Worm (Caenorhabditis elegans): ENCODE measurements around the gene F40F11.3.

DNA sequence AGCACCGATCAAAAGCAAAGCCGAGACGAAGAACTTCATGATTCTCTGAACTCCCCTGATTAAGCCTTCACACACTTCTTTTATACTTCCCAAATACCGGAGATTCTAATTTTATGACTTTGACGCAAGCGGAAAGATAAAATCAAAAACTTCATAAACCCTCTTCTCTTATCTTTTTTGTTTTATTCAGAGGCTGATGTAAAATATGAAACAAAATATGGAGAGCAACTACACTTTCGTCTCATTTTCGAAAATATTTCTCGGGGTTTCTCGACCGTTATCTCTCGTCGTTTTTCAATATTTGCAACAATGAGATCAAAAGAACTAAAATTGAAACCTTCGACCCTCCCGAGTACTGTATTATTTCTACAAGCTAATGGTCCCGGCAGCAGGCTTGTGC lies 29.3 kb upstream of the F40F11.3 start, which contains the start of gene lys-4:
- TF ChIP-seq ztf-11 (tag; optimal IDR thresholded peaks at IDR 0.05) (no peak), snpc-4 (tag; optimal IDR thresholded peaks at IDR 0.05) (no peak), nhr-76 (tag; optimal IDR thresholded peaks at IDR 0.05) (no peak), pha-4 (tag; optimal IDR thresholded peaks at IDR 0.05) (no peak), unc-62 (GFP tag; optimal IDR thresholded peaks at IDR 0.05) (no peak), sptf-1 (tag; optimal IDR thresholded peaks at IDR 0.05) (no peak), lin-13 (tag; optimal IDR thresholded peaks at IDR 0.05) (no peak), tbx-8 (GFP tag; optimal IDR thresholded peaks at IDR 0.05) (no peak), unc-120 (tag; optimal IDR thresholded peaks at IDR 0.05; ENCODE audit: poor library complexity, severe bottlenecking) (no peak), nhr-237 (tag; optimal IDR thresholded peaks at IDR 0.05) (no peak), ceh-39 (tag; optimal IDR thresholded peaks at IDR 0.05) (no peak)
